Fruit fly (Drosophila melanogaster): Measurements from ENCODE around the gene Cox17.
A peak's percentile ranks its signal among the peaks of the same experiment; 100 is the strongest.

The Cox17 gene

dm6 chrX:15084580-15085138 lies at the start of gene Cox17 (continued):
- TF ChIP-seq pita (GFP tag; optimal IDR thresholded peaks at IDR 0.05) = no peak
- TF ChIP-seq CG14965 (GFP tag; optimal IDR thresholded peaks at IDR 0.05; ENCODE audit: borderline replicate concordance) = no peak
- TF ChIP-seq MTF-1 (GFP tag; optimal IDR thresholded peaks at IDR 0.05; ENCODE audit: borderline replicate concordance) = no peak
- TF ChIP-seq CG14050 (GFP tag; IDR thresholded peaks at IDR 0.05) = peak; percentile 45; the same call in 2 of the 3 replicates
- TF ChIP-seq MESR4 (GFP tag; optimal IDR thresholded peaks at IDR 0.05) = no peak
- TF ChIP-seq HmgD (GFP tag; optimal IDR thresholded peaks at IDR 0.05) = no peak
- peak; percentile 32 for TF ChIP-seq CG2202 (tag; optimal IDR thresholded peaks at IDR 0.05)
- TF ChIP-seq CG15011 (GFP tag; optimal IDR thresholded peaks at IDR 0.05) = peak; percentile 78
- TF ChIP-seq Ptx1 (GFP tag; IDR thresholded peaks at IDR 0.05) = peak; percentile 83
- peak; percentile 56 for TF ChIP-seq CG4854 (GFP tag; optimal IDR thresholded peaks at IDR 0.05)
- peak; percentile 6 for TF ChIP-seq salm (tag; optimal IDR thresholded peaks at IDR 0.05)
- peak; percentile 88 for TF ChIP-seq CG12391 (tag; optimal IDR thresholded peaks at IDR 0.05)
- 0 out of 2 replicates have a peak, but pooled peaks have one; percentile 25 for TF ChIP-seq dati (GFP tag; IDR thresholded peaks at IDR 0.05)
- TF ChIP-seq Antp (GFP tag; optimal IDR thresholded peaks at IDR 0.05) = peak; percentile 57
- TF ChIP-seq CG8290 (GFP tag; optimal IDR thresholded peaks at IDR 0.05) = peak; percentile 86
- peak; percentile 64 to 78 for TF ChIP-seq CG8290 (tag; optimal IDR thresholded peaks at IDR 0.05)
- no peak for TF ChIP-seq br (optimal IDR thresholded peaks at IDR 0.05)
- TF ChIP-seq CG1603 (tag; optimal IDR thresholded peaks at IDR 0.05) = peak; percentile 24
- TF ChIP-seq CG10959 (GFP tag; IDR thresholded peaks at IDR 0.05) = 0 out of 2 replicates have a peak, but pooled peaks have one; percentile 38
- TF ChIP-seq zen2 (GFP tag; IDR thresholded peaks at IDR 0.05; ENCODE audit: partially characterized antibody) = peak; percentile 25; the same call in 1 of the 3 replicates
- TF ChIP-seq CG5245 (GFP tag; optimal IDR thresholded peaks at IDR 0.05) = peak; percentile 65
- TF ChIP-seq CoRest (tag; optimal IDR thresholded peaks at IDR 0.05) = peak; percentile 93
- peak; percentile 84 for TF ChIP-seq Chrac-16 (GFP tag; optimal IDR thresholded peaks at IDR 0.05)
- peak; percentile 39 for TF ChIP-seq fu2 (GFP tag; optimal IDR thresholded peaks at IDR 0.05)
- peak; percentile 73 for TF ChIP-seq trh (GFP tag; optimal IDR thresholded peaks at IDR 0.05)
- TF ChIP-seq H15 (GFP tag; IDR thresholded peaks at IDR 0.05) = 0 out of 3 replicates have a peak, but pooled peaks have one; percentile 31
- TF ChIP-seq Poxn (GFP tag; IDR thresholded peaks at IDR 0.05) = peak; percentile 15; the same call in 1 of the 2 replicates
- 0 out of 2 replicates have a peak, but pooled peaks have one; percentile 33 for TF ChIP-seq Rx (GFP tag; IDR thresholded peaks at IDR 0.05)
- TF ChIP-seq tap (tag; optimal IDR thresholded peaks at IDR 0.05) = peak; percentile 62
- TF ChIP-seq Atf-2 (GFP tag; optimal IDR thresholded peaks at IDR 0.05) = peak; percentile 68
- peak; percentile 78 for TF ChIP-seq Hand (GFP tag; optimal IDR thresholded peaks at IDR 0.05)
- peak; percentile 84 for TF ChIP-seq Meics (GFP tag; optimal IDR thresholded peaks at IDR 0.05)
- TF ChIP-seq ara (GFP tag; IDR thresholded peaks at IDR 0.05) = no peak; the same call in 1 of the 2 replicates
- peak; percentile 64; the same call in 2 of the 3 replicates for TF ChIP-seq CG6791 (GFP tag; IDR thresholded peaks at IDR 0.05; ENCODE audit: partially characterized antibody)
- TF ChIP-seq Asciz (GFP tag; optimal IDR thresholded peaks at IDR 0.05) = peak; percentile 65
- TF ChIP-seq slou (GFP tag; optimal IDR thresholded peaks at IDR 0.05) = peak; percentile 85
- peak; percentile 74 for TF ChIP-seq CG6689 (GFP tag; IDR thresholded peaks at IDR 0.05)
- peak; percentile 43; the same call in 1 of the 2 replicates for TF ChIP-seq CG31224 (GFP tag; IDR thresholded peaks at IDR 0.05)
- TF ChIP-seq Rfx (GFP tag; IDR thresholded peaks at IDR 0.05) = peak; percentile 82
- TF ChIP-seq pros (GFP tag; optimal IDR thresholded peaks at IDR 0.05) = no peak
- peak; percentile 68 for TF ChIP-seq CG3407 (GFP tag; optimal IDR thresholded peaks at IDR 0.05)
- TF ChIP-seq fd64A (GFP tag; optimal IDR thresholded peaks at IDR 0.05) = no peak
- TF ChIP-seq CG17802 (tag; optimal IDR thresholded peaks at IDR 0.05) = peak; percentile 32
- peak; percentile 78 for TF ChIP-seq mam (GFP tag; optimal IDR thresholded peaks at IDR 0.05)
- 0 out of 3 replicates have a peak, but pooled peaks have one; percentile 40 for TF ChIP-seq CG2889 (GFP tag; IDR thresholded peaks at IDR 0.05)
- TF ChIP-seq CG17612 (GFP tag; IDR thresholded peaks at IDR 0.05) = no peak
- peak; percentile 81 for TF ChIP-seq CG4328 (GFP tag; optimal IDR thresholded peaks at IDR 0.05)
- no peak for TF ChIP-seq CG11398 (GFP tag; optimal IDR thresholded peaks at IDR 0.05)
- peak; percentile 81 for TF ChIP-seq chn (GFP tag; optimal IDR thresholded peaks at IDR 0.05)
- peak; percentile 77 for TF ChIP-seq CG13296 (GFP tag; optimal IDR thresholded peaks at IDR 0.05)

All from whole organism, embryonic.